Worm (Caenorhabditis elegans) whole organism, L3 larva: ENCODE data around the gene hat-1.

Experiments
- lin-15B ChIP-seq: fragments of 150-350 bp; optimal IDR thresholded peaks from 2 replicates; lab custom pipeline; 2014; ENCODE audit warnings: missing biosample characterization, missing genetic modification characterization
- nhr-25 ChIP-seq: sonication (generic microtip); optimal IDR thresholded peaks from 2 replicates; lab custom pipeline; 2017; ENCODE audit warnings: missing biosample characterization, missing genetic modification characterization

DNA sequence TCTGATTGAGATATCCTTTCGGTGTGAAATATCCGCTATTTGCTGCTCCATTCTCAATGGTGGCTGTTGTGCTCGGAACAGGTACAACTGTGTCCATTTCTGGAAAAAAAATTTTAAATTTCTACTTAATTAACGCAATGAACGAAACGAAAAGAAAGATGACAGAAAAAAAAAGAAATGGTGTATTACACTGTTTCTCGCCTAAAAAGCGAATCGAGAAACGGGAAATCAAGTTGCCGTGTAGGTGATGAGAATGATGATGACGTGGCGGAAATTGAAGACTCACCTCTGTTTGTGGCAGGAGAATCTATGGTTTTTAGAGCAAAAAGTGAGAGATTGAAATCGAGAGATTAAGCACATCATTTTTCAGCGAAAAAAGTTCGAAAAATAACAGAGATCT, 20.6 kb downstream of the hat-1 start, which contains the start of gene C38H2.3:
- TF ChIP-seq nhr-25 (tag; lab: Kevin White, UChicago) (no peak), lin-15B (no peak)
